Fruit fly (Drosophila melanogaster) whole organism, prepupa: ENCODE data around the gene CG17349.

Source experiments
- Blimp-1 ChIP-seq: fragments of 200-800 bp; sonication (Bioruptor generic); optimal IDR thresholded peaks from 3 replicates; lab custom pipeline; 2017; ENCODE audit warnings: missing biosample characterization, missing genetic modification characterization, mild to moderate bottlenecking, moderate library complexity, missing genetic modification reagents
- CG15336 ChIP-seq: fragments of 200-800 bp; sonication (Bioruptor generic); IDR thresholded peaks from 2 replicates; pipeline ENCODE4 v1.3.6; 2022; ENCODE audit warnings: missing biosample characterization, missing genetic modification characterization
- CG1621 ChIP-seq: fragments of 200-800 bp; sonication (Bioruptor generic); optimal IDR thresholded peaks from 3 replicates; lab custom pipeline; 2018; ENCODE audit warnings: missing biosample characterization, mild to moderate bottlenecking, missing genetic modification characterization
- CG16779 ChIP-seq: fragments of 200-800 bp; sonication (Bioruptor generic); optimal IDR thresholded peaks from 3 replicates; lab custom pipeline; 2017; ENCODE audit warnings: missing biosample characterization, mild to moderate bottlenecking, missing genetic modification characterization
- CG32006 ChIP-seq: fragments of 200-800 bp; sonication (Bioruptor generic); optimal IDR thresholded peaks from 3 replicates; lab custom pipeline; 2017; ENCODE audit warnings: missing biosample characterization, mild to moderate bottlenecking, missing genetic modification characterization
- Sox102F ChIP-seq: fragments of 200-800 bp; sonication (Bioruptor generic); optimal IDR thresholded peaks from 2 replicates; lab custom pipeline; 2016; ENCODE audit warnings: missing biosample characterization, mild to moderate bottlenecking, missing genetic modification characterization
- Sox15 ChIP-seq: fragments of 200-800 bp; sonication (Bioruptor generic); optimal IDR thresholded peaks from 3 replicates; lab custom pipeline; 2016; ENCODE audit warnings: missing biosample characterization, missing genetic modification characterization
- dac ChIP-seq: fragments of 200-800 bp; sonication (Bioruptor generic); optimal IDR thresholded peaks from 2 replicates; lab custom pipeline; 2017; ENCODE audit warnings: missing biosample characterization, mild to moderate bottlenecking, missing genetic modification characterization
- eg ChIP-seq: fragments of 200-800 bp; sonication (Bioruptor generic); IDR thresholded peaks from 3 replicates; pipeline ENCODE4 v1.3.6; 2022; ENCODE audit warnings: missing biosample characterization, missing genetic modification characterization
- fkh ChIP-seq: fragments of 200-800 bp; sonication (Bioruptor generic); optimal IDR thresholded peaks from 3 replicates; lab custom pipeline; 2017; ENCODE audit warnings: missing biosample characterization, mild to moderate bottlenecking, missing genetic modification characterization, moderate library complexity
- lz ChIP-seq: fragments of 200-800 bp; sonication (Bioruptor generic); optimal IDR thresholded peaks from 3 replicates; lab custom pipeline; 2016; ENCODE audit warnings: missing biosample characterization, missing genetic modification characterization
- ss ChIP-seq, 2 experiments: fragments of 200-800 bp; sonication (Bioruptor generic); optimal IDR thresholded peaks; 2 replicates in 1 of 2; 3 replicates in 1 of 2; lab custom pipeline; 2017 to 2018; ENCODE audit warnings: mild to moderate bottlenecking in 2 of 2, missing biosample characterization in 2 of 2, missing genetic modification characterization in 2 of 2, moderate library complexity in 1 of 2
- svp ChIP-seq: fragments of 200-800 bp; sonication (Bioruptor generic); peaks from one replicate; lab custom pipeline; 2016; ENCODE audit warnings: missing biosample characterization, missing genetic modification characterization
- topi ChIP-seq: fragments of 200-800 bp; sonication (Bioruptor generic); optimal IDR thresholded peaks from 3 replicates; lab custom pipeline; 2016; ENCODE audit warnings: missing biosample characterization, missing genetic modification characterization

DNA sequence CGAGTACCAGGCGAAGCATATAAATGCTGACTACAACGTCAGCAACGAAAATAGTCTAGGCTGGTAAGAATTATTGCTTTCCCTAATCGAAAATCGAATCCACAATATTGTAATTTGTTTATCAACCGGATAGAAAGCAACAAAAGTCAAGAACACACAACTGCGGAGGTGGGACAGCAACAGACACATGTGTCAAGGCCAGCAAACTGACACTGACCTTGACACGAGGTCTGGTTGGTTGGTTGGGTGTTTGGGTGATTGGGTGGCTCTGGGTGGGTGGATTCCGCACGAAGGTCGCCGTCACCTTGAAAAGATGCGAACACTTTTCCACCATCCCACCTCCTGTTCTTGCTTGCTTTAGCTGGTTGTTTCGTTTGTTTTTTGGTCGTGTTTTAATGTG is 32.4 kb downstream of the CG17349 start:
- TF ChIP-seq ss (GFP tag; optimal IDR thresholded peaks at IDR 0.05; lab: Kevin White, UChicago) (no peak), CG16779 (tag; lab: Kevin White, UChicago) (no peak), CG1621 (tag; lab: Kevin White, UChicago) (no peak), dac (no peak), Sox15 (GFP tag; lab: Kevin White, UChicago) (no peak), CG32006 (GFP tag; lab: Kevin White, UChicago) (no peak), eg (GFP tag; lab: Robert Waterston, UW) (no peak), fkh (GFP tag; lab: Kevin White, UChicago) (no peak), Blimp-1 (GFP tag; lab: Kevin White, UChicago) (no peak), lz (GFP tag; lab: Kevin White, UChicago) (no peak), topi (GFP tag; lab: Kevin White, UChicago) (no peak), CG15336 (GFP tag; lab: Robert Waterston, UW) (no peak), Sox102F (GFP tag; lab: Kevin White, UChicago) (no peak), svp (no peak)
